Fruit fly (Drosophila melanogaster): ENCODE results near the gene CG15602.

dm6 chrX:15822363-15822762, 23.1 kb downstream of the CG15602 start:
- TF ChIP-seq CG8159 (tag; optimal IDR thresholded peaks at IDR 0.05) (no peak), CG8301 (tag; optimal IDR thresholded peaks at IDR 0.05) (no peak)

Data from whole organism, pupa.